Worm (Caenorhabditis elegans) whole organism, young adult: Measurements from ENCODE around the gene T07A5.1.

Experiments used
- B0035.1 ChIP-seq: sonication (generic microtip); optimal IDR thresholded peaks from 2 replicates; lab custom pipeline; 2016; ENCODE audit warnings: missing genetic modification characterization, mild to moderate bottlenecking, missing compliant biosample characterization, missing genotype, missing genetic modification reagents
- B0261.1 ChIP-seq: sonication (generic microtip); optimal IDR thresholded peaks from 2 replicates; lab custom pipeline; 2016; ENCODE audit warnings: mild to moderate bottlenecking, missing genetic modification characterization, moderate library complexity, missing compliant biosample characterization
- B0336.3 ChIP-seq: fragments of 200-800 bp; sonication (Bioruptor generic); IDR thresholded peaks from 2 replicates; pipeline ENCODE4 v1.3.6; 2022; ENCODE audit warnings: missing genetic modification characterization, missing compliant biosample characterization
- F23B12.7 ChIP-seq: sonication (generic microtip); optimal IDR thresholded peaks from 2 replicates; lab custom pipeline; 2017; ENCODE audit warnings: missing genetic modification characterization, mild to moderate bottlenecking, missing compliant biosample characterization, antibody characterized with exemption, moderate library complexity; ENCODE audit not compliant: insufficient read depth
- F39B2.1 ChIP-seq: fragments of 200-800 bp; sonication (Bioruptor generic); IDR thresholded peaks from 2 replicates; pipeline ENCODE4 v1.3.6; 2022; ENCODE audit warnings: missing genetic modification reagents, missing genetic modification characterization, missing compliant biosample characterization
- K11D2.4 ChIP-seq: fragments of 200-800 bp; sonication (Bioruptor generic); IDR thresholded peaks from 2 replicates; pipeline ENCODE4 v1.3.6; 2022; ENCODE audit warnings: missing genetic modification reagents, missing genetic modification characterization, missing compliant biosample characterization
- Y53F4B.3 ChIP-seq: fragments of 200-800 bp; sonication (Bioruptor generic); IDR thresholded peaks from 2 replicates; pipeline ENCODE4 v1.3.6; 2022; ENCODE audit warnings: missing genetic modification reagents, missing genetic modification characterization, missing compliant biosample characterization
- ama-1 ChIP-seq, 3 experiments: fragments of 150-350 bp in 1 of 3; sonication (generic microtip) in 2 of 3; optimal IDR thresholded peaks; 2 replicates each; lab custom pipeline; 2014 to 2018; ENCODE audit warnings: missing biosample characterization in 2 of 3, missing genetic modification characterization in 2 of 3, missing genetic modification reagents in 2 of 3
- atf-7 ChIP-seq: sonication (generic microtip); optimal IDR thresholded peaks from 2 replicates; lab custom pipeline; 2017; ENCODE audit warnings: mild to moderate bottlenecking, missing genetic modification characterization, missing compliant biosample characterization
- ccch-3 ChIP-seq: fragments of 200-800 bp; sonication (Bioruptor generic); optimal IDR thresholded peaks from 2 replicates; lab custom pipeline; 2018; ENCODE audit warnings: mild to moderate bottlenecking, missing genetic modification characterization, missing compliant biosample characterization
- cebp-1 ChIP-seq, 2 experiments: fragments of 200-800 bp in 1 of 2; sonication (Bioruptor generic) in 1 of 2; sonication (generic microtip) in 1 of 2; IDR thresholded peaks in 1 of 2; optimal IDR thresholded peaks in 1 of 2; 2 replicates each; pipeline versions ENCODE4 v1.3.6 to Lab custom; 2017 to 2022; ENCODE audit warnings: missing compliant biosample characterization in 2 of 2, missing genetic modification characterization in 2 of 2, mild to moderate bottlenecking in 1 of 2, missing genetic modification reagents in 1 of 2, moderate library complexity in 1 of 2
- ceh-79 ChIP-seq: sonication (generic microtip); optimal IDR thresholded peaks from 2 replicates; lab custom pipeline; 2017; ENCODE audit warnings: mild to moderate bottlenecking, missing genetic modification characterization, missing compliant biosample characterization
- chd-7 ChIP-seq: sonication (generic microtip); optimal IDR thresholded peaks from 2 replicates; lab custom pipeline; 2016; ENCODE audit warnings: mild to moderate bottlenecking, missing genetic modification characterization, moderate library complexity, missing compliant biosample characterization
- efl-1 ChIP-seq: fragments of 150-350 bp; optimal IDR thresholded peaks from 2 replicates; lab custom pipeline; 2014; ENCODE audit warnings: missing biosample characterization, missing genetic modification reagents, missing genetic modification characterization
- egrh-3 ChIP-seq: fragments of 200-800 bp; sonication (Bioruptor generic); IDR thresholded peaks from 2 replicates; pipeline ENCODE4 v1.3.6; 2022; ENCODE audit warnings: missing genetic modification reagents, missing genetic modification characterization, missing compliant biosample characterization
- him-1 ChIP-seq: sonication (generic microtip); optimal IDR thresholded peaks from 2 replicates; lab custom pipeline; 2016; ENCODE audit warnings: missing genotype, missing genetic modification reagents, missing genetic modification characterization, missing compliant biosample characterization
- hlh-26 ChIP-seq: fragments of 200-800 bp; sonication (Bioruptor generic); conservative IDR thresholded peaks from 2 replicates; pipeline ENCODE4 v1.3.6; 2022; ENCODE audit warnings: missing genetic modification reagents, missing genetic modification characterization, missing compliant biosample characterization
- let-526 ChIP-seq: fragments of 200-800 bp; sonication (Bioruptor generic); IDR thresholded peaks from 2 replicates; pipeline ENCODE4 v1.3.6; 2022; ENCODE audit warnings: missing genetic modification reagents, missing genetic modification characterization, missing compliant biosample characterization
- let-607 ChIP-seq, 2 experiments: fragments of 200-800 bp in 1 of 2; sonication (Bioruptor generic) in 1 of 2; sonication (generic microtip) in 1 of 2; optimal IDR thresholded peaks; 2 replicates each; lab custom pipeline; 2016 to 2018; ENCODE audit warnings: mild to moderate bottlenecking in 2 of 2, missing compliant biosample characterization in 2 of 2, missing genetic modification characterization in 2 of 2, moderate library complexity in 2 of 2, missing genotype in 1 of 2
- lsl-1 ChIP-seq: fragments of 200-800 bp; sonication (Bioruptor generic); optimal IDR thresholded peaks from 2 replicates; lab custom pipeline; 2018; ENCODE audit warnings: mild to moderate bottlenecking, missing genetic modification characterization, moderate library complexity, missing compliant biosample characterization
- madf-6 ChIP-seq: fragments of 200-800 bp; sonication (Bioruptor generic); IDR thresholded peaks from 2 replicates; pipeline ENCODE4 v1.3.6; 2022; ENCODE audit warnings: missing genetic modification reagents, missing genetic modification characterization, missing compliant biosample characterization
- mcd-1 ChIP-seq: fragments of 200-800 bp; sonication (Bioruptor generic); IDR thresholded peaks from 2 replicates; pipeline ENCODE4 v1.3.6; 2022; ENCODE audit warnings: missing genetic modification reagents, missing genetic modification characterization, missing compliant biosample characterization
- nfyb-1 ChIP-seq: fragments of 200-800 bp; sonication (Bioruptor generic); IDR thresholded peaks from 2 replicates; pipeline ENCODE4 v1.3.6; 2022; ENCODE audit warnings: missing genetic modification reagents, missing genetic modification characterization, missing compliant biosample characterization
- nhr-80 ChIP-seq: sonication (generic microtip); optimal IDR thresholded peaks from 2 replicates; lab custom pipeline; 2016; ENCODE audit warnings: missing genetic modification characterization, missing compliant biosample characterization
- somi-1 ChIP-seq: fragments of 200-800 bp; sonication (Bioruptor generic); optimal IDR thresholded peaks from 2 replicates; lab custom pipeline; 2018; ENCODE audit warnings: mild to moderate bottlenecking, missing genetic modification characterization, missing compliant biosample characterization
- tbp1 ChIP-seq: fragments of 200-800 bp; sonication (Bioruptor generic); optimal IDR thresholded peaks from 2 replicates; lab custom pipeline; 2018; ENCODE audit warnings: mild to moderate bottlenecking, missing genetic modification characterization, missing compliant biosample characterization
- tbx-9 ChIP-seq: sonication (generic microtip); optimal IDR thresholded peaks from 2 replicates; lab custom pipeline; 2016; ENCODE audit warnings: borderline replicate concordance, missing genetic modification characterization, inconsistent platforms, missing compliant biosample characterization
- tlf-1 ChIP-seq: fragments of 200-800 bp; sonication (Bioruptor generic); optimal IDR thresholded peaks from 2 replicates; lab custom pipeline; 2018; ENCODE audit warnings: mild to moderate bottlenecking, missing genetic modification characterization, missing compliant biosample characterization
- zfh-2 ChIP-seq: fragments of 200-800 bp; sonication (Bioruptor generic); conservative IDR thresholded peaks from 2 replicates; pipeline ENCODE4 v1.3.6; 2022; ENCODE audit warnings: missing genetic modification reagents, missing genetic modification characterization, missing compliant biosample characterization
- ztf-18 ChIP-seq: sonication (generic microtip); optimal IDR thresholded peaks from 2 replicates; lab custom pipeline; 2016; ENCODE audit warnings: missing genotype, mild to moderate bottlenecking, missing genetic modification characterization, missing compliant biosample characterization
- ztf-28 ChIP-seq: fragments of 200-800 bp; sonication (Bioruptor generic); IDR thresholded peaks from 2 replicates; pipeline ENCODE4 v1.3.6; 2022; ENCODE audit warnings: missing genetic modification reagents, missing genetic modification characterization, missing compliant biosample characterization
- ztf-6 ChIP-seq: fragments of 200-800 bp; sonication (Bioruptor generic); IDR thresholded peaks from 2 replicates; pipeline ENCODE4 v1.3.6; 2022; ENCODE audit warnings: missing genetic modification reagents, missing genetic modification characterization, missing compliant biosample characterization

Gene T07A5.1

ce11 chrIII:10329811-10330210 lies 23.8 kb upstream of the T07A5.1 start:
- TF ChIP-seq nhr-80 (tag; lab: Kevin White, UChicago) (peak; percentile 56), ztf-28 (no peak), ztf-18 (tag; lab: Kevin White, UChicago) (peak; percentile 29), Y53F4B.3 (GFP tag; lab: Robert Waterston, UW) (no peak), ama-1 (optimal IDR thresholded peaks at IDR 0.05; lab: Kevin White, UChicago) (peak; percentile 9), ama-1 (GFP tag; optimal IDR thresholded peaks at IDR 0.05; lab: Kevin White, UChicago) (no peak), let-607 (tag; optimal IDR thresholded peaks at IDR 0.05; lab: Kevin White, UChicago) (peak in 1 of 2 experiments; percentile 35), egrh-3 (GFP tag; lab: Robert Waterston, UW) (no peak), F23B12.7 (tag; lab: Kevin White, UChicago) (peak; percentile 41), cebp-1 (GFP tag; IDR thresholded peaks at IDR 0.05; lab: Robert Waterston, UW) (no peak), cebp-1 (tag; optimal IDR thresholded peaks at IDR 0.05; lab: Kevin White, UChicago) (peak; percentile 49)

ce11 chrIII:10328565-10329541 lies 22.9 kb upstream of the T07A5.1 start:
- no peak for TF ChIP-seq B0336.3 (GFP tag; lab: Robert Waterston, UW)
- TF ChIP-seq chd-7, result peak; percentile 16
- peak; percentile 8 for TF ChIP-seq nhr-80 (tag; lab: Kevin White, UChicago)
- TF ChIP-seq zfh-2, result peak; percentile 84
- TF ChIP-seq F39B2.1, result no peak
- TF ChIP-seq efl-1 (GFP tag; lab: Kevin White, UChicago), result peak; percentile 51
- peak; percentile 45; the same call in 1 of the 2 replicates for TF ChIP-seq egrh-3 (GFP tag; lab: Robert Waterston, UW)
- peak; percentile 77 for TF ChIP-seq tbx-9 (tag; lab: Kevin White, UChicago)
- TF ChIP-seq madf-6, result peak; percentile 43
- TF ChIP-seq cebp-1 (GFP tag; IDR thresholded peaks at IDR 0.05; lab: Robert Waterston, UW), result 0 out of 2 replicates have a peak, but pooled peaks have one; percentile 11
- peak; percentile 77 for TF ChIP-seq cebp-1 (tag; optimal IDR thresholded peaks at IDR 0.05; lab: Kevin White, UChicago)
- TF ChIP-seq somi-1 (GFP tag; lab: Kevin White, UChicago), result no peak

ce11 chrIII:10326327-10326726 lies 20.3 kb upstream of the T07A5.1 start:
- TF ChIP-seq him-1 (tag; lab: Kevin White, UChicago), result no peak
- no peak for TF ChIP-seq hlh-26
- no peak for TF ChIP-seq tlf-1
- TF ChIP-seq efl-1 (GFP tag; lab: Kevin White, UChicago), result no peak
- TF ChIP-seq lsl-1 (GFP tag; lab: Kevin White, UChicago), result no peak
- TF ChIP-seq ztf-6 (GFP tag; lab: Robert Waterston, UW), result no peak
- no peak for TF ChIP-seq K11D2.4
- TF ChIP-seq B0261.1 (tag; lab: Kevin White, UChicago), result no peak
- TF ChIP-seq ccch-3 (GFP tag; lab: Kevin White, UChicago), result no peak
- TF ChIP-seq tbp1 (GFP tag; lab: Kevin White, UChicago), result no peak
- no peak for TF ChIP-seq F23B12.7 (tag; lab: Kevin White, UChicago)
- TF ChIP-seq let-526 (GFP tag; lab: Robert Waterston, UW), result no peak
- TF ChIP-seq zfh-2, result peak; percentile 83
- no peak for TF ChIP-seq B0035.1
- no peak for TF ChIP-seq ceh-79 (tag; lab: Kevin White, UChicago)
- TF ChIP-seq tbx-9 (tag; lab: Kevin White, UChicago), result no peak
- TF ChIP-seq ztf-18 (tag; lab: Kevin White, UChicago), result no peak
- TF ChIP-seq nfyb-1 (GFP tag; lab: Robert Waterston, UW), result 0 out of 2 replicates have a peak, but pooled peaks have one; percentile 20
- no peak for TF ChIP-seq atf-7 (tag; lab: Kevin White, UChicago)
- TF ChIP-seq mcd-1, result no peak
- TF ChIP-seq egrh-3 (GFP tag; lab: Robert Waterston, UW), result peak; percentile 26; the same call in 1 of the 2 replicates
